Worm (Caenorhabditis elegans) whole organism, young adult: ENCODE results near the gene R151.10.

ENCODE experiments used
- B0019.2 ChIP-seq: fragments of 200-800 bp; sonication (Bioruptor generic); conservative IDR thresholded peaks from 2 replicates; pipeline ENCODE4 v1.3.6; 2022; ENCODE audit warnings: missing genetic modification reagents, missing genetic modification characterization, missing compliant biosample characterization
- C17E4.6 ChIP-seq: fragments of 200-800 bp; sonication (Bioruptor generic); IDR thresholded peaks from 2 replicates; pipeline ENCODE4 v1.3.6; 2022; ENCODE audit warnings: missing genetic modification reagents, missing genetic modification characterization, missing compliant biosample characterization
- F22D6.2 ChIP-seq: sonication (generic microtip); optimal IDR thresholded peaks from 2 replicates; lab custom pipeline; 2016; ENCODE audit warnings: mild to moderate bottlenecking, missing genetic modification characterization, missing compliant biosample characterization
- F39B2.1 ChIP-seq: fragments of 200-800 bp; sonication (Bioruptor generic); IDR thresholded peaks from 2 replicates; pipeline ENCODE4 v1.3.6; 2022; ENCODE audit warnings: missing genetic modification reagents, missing genetic modification characterization, missing compliant biosample characterization
- F52B5.7 ChIP-seq: sonication (generic microtip); optimal IDR thresholded peaks from 2 replicates; lab custom pipeline; 2016; ENCODE audit warnings: mild to moderate bottlenecking, missing genetic modification characterization, missing compliant biosample characterization
- K11D2.4 ChIP-seq: fragments of 200-800 bp; sonication (Bioruptor generic); IDR thresholded peaks from 2 replicates; pipeline ENCODE4 v1.3.6; 2022; ENCODE audit warnings: missing genetic modification reagents, missing genetic modification characterization, missing compliant biosample characterization
- T26A5.8 ChIP-seq: sonication (generic microtip); optimal IDR thresholded peaks from 2 replicates; lab custom pipeline; 2016; ENCODE audit warnings: missing genetic modification characterization, missing compliant biosample characterization
- Y79H2A.3 ChIP-seq: fragments of 200-800 bp; sonication (Bioruptor generic); conservative IDR thresholded peaks from 2 replicates; pipeline ENCODE4 v1.3.6; 2022; ENCODE audit warnings: missing genetic modification reagents, missing genetic modification characterization, missing compliant biosample characterization
- atf-7 ChIP-seq: sonication (generic microtip); optimal IDR thresholded peaks from 2 replicates; lab custom pipeline; 2017; ENCODE audit warnings: mild to moderate bottlenecking, missing genetic modification characterization, missing compliant biosample characterization
- ccch-3 ChIP-seq: fragments of 200-800 bp; sonication (Bioruptor generic); optimal IDR thresholded peaks from 2 replicates; lab custom pipeline; 2018; ENCODE audit warnings: mild to moderate bottlenecking, missing genetic modification characterization, missing compliant biosample characterization
- ceh-27 ChIP-seq: fragments of 200-800 bp; sonication (Bioruptor generic); optimal IDR thresholded peaks from 2 replicates; lab custom pipeline; 2018; ENCODE audit warnings: mild to moderate bottlenecking, missing genetic modification characterization, moderate library complexity, missing compliant biosample characterization
- dpl-1 ChIP-seq: fragments of 150-350 bp; optimal IDR thresholded peaks from 2 replicates; lab custom pipeline; 2014; ENCODE audit warnings: missing biosample characterization, missing genetic modification reagents, missing genetic modification characterization
- efl-1 ChIP-seq: fragments of 150-350 bp; optimal IDR thresholded peaks from 2 replicates; lab custom pipeline; 2014; ENCODE audit warnings: missing biosample characterization, missing genetic modification reagents, missing genetic modification characterization
- ekl-4 ChIP-seq: fragments of 200-800 bp; sonication (Bioruptor generic); IDR thresholded peaks from 2 replicates; pipeline ENCODE4 v1.3.6; 2022; ENCODE audit warnings: missing genetic modification reagents, missing genetic modification characterization, missing compliant biosample characterization
- fkh-3 ChIP-seq: sonication (generic microtip); optimal IDR thresholded peaks from 2 replicates; lab custom pipeline; 2016; ENCODE audit warnings: mild to moderate bottlenecking, missing genetic modification characterization, missing compliant biosample characterization
- hlh-26 ChIP-seq: fragments of 200-800 bp; sonication (Bioruptor generic); conservative IDR thresholded peaks from 2 replicates; pipeline ENCODE4 v1.3.6; 2022; ENCODE audit warnings: missing genetic modification reagents, missing genetic modification characterization, missing compliant biosample characterization
- hmg-1.2 ChIP-seq: fragments of 200-800 bp; sonication (Bioruptor generic); IDR thresholded peaks from 2 replicates; pipeline ENCODE4 v1.3.6; 2022; ENCODE audit warnings: missing genetic modification reagents, missing genetic modification characterization, missing compliant biosample characterization
- let-526 ChIP-seq: fragments of 200-800 bp; sonication (Bioruptor generic); IDR thresholded peaks from 2 replicates; pipeline ENCODE4 v1.3.6; 2022; ENCODE audit warnings: missing genetic modification reagents, missing genetic modification characterization, missing compliant biosample characterization
- lin-54 ChIP-seq: fragments of 200-800 bp; sonication (Bioruptor generic); optimal IDR thresholded peaks from 2 replicates; lab custom pipeline; 2018; ENCODE audit warnings: mild to moderate bottlenecking, missing genetic modification characterization, missing compliant biosample characterization
- lir-1 ChIP-seq: fragments of 200-800 bp; sonication (Bioruptor generic); conservative IDR thresholded peaks from 2 replicates; pipeline ENCODE4 v1.3.6; 2022; ENCODE audit warnings: missing genetic modification reagents, missing genetic modification characterization, missing compliant biosample characterization
- lsl-1 ChIP-seq: fragments of 200-800 bp; sonication (Bioruptor generic); optimal IDR thresholded peaks from 2 replicates; lab custom pipeline; 2018; ENCODE audit warnings: mild to moderate bottlenecking, missing genetic modification characterization, moderate library complexity, missing compliant biosample characterization
- lsy-27 ChIP-seq: sonication (generic microtip); optimal IDR thresholded peaks from 2 replicates; lab custom pipeline; 2017; ENCODE audit warnings: missing genetic modification characterization, mild to moderate bottlenecking, missing compliant biosample characterization, antibody characterized with exemption, missing genotype, borderline replicate concordance; ENCODE audit not compliant: insufficient read depth
- madf-8 ChIP-seq: fragments of 200-800 bp; sonication (Bioruptor generic); conservative IDR thresholded peaks from 2 replicates; pipeline ENCODE4 v1.3.6; 2022; ENCODE audit warnings: missing genetic modification reagents, missing genetic modification characterization, missing compliant biosample characterization
- mel-28 ChIP-seq: sonication (generic microtip); optimal IDR thresholded peaks from 2 replicates; lab custom pipeline; 2016; ENCODE audit warnings: borderline replicate concordance, mild to moderate bottlenecking, missing genetic modification characterization, missing compliant biosample characterization
- nfya-1 ChIP-seq: sonication (generic microtip); optimal IDR thresholded peaks from 2 replicates; lab custom pipeline; 2017; ENCODE audit warnings: antibody characterized with exemption, missing compliant biosample characterization, missing genetic modification characterization, borderline replicate concordance; ENCODE audit not compliant: insufficient read depth
- nhr-120 ChIP-seq: fragments of 200-800 bp; sonication (Bioruptor generic); IDR thresholded peaks from 2 replicates; pipeline ENCODE4 v1.3.6; 2022; ENCODE audit warnings: missing genetic modification characterization, missing compliant biosample characterization
- nhr-90 ChIP-seq: sonication (generic microtip); optimal IDR thresholded peaks from 2 replicates; lab custom pipeline; 2016; ENCODE audit warnings: missing genotype, mild to moderate bottlenecking, missing genetic modification characterization, missing compliant biosample characterization
- pbrm-1 ChIP-seq: fragments of 200-800 bp; sonication (Bioruptor generic); IDR thresholded peaks from 2 replicates; pipeline ENCODE4 v1.3.6; 2022; ENCODE audit warnings: missing genetic modification reagents, missing genetic modification characterization, missing compliant biosample characterization
- rcor-1 ChIP-seq: fragments of 200-800 bp; sonication (Bioruptor generic); IDR thresholded peaks from 2 replicates; pipeline ENCODE4 v1.3.6; 2022; ENCODE audit warnings: missing genetic modification reagents, missing genetic modification characterization, missing compliant biosample characterization
- rec-8 ChIP-seq, 2 experiments: sonication (generic microtip); optimal IDR thresholded peaks; 2 replicates each; lab custom pipeline; 2016; ENCODE audit warnings: mild to moderate bottlenecking in 2 of 2, missing genetic modification characterization in 2 of 2, missing genetic modification reagents in 2 of 2, missing genotype in 2 of 2, missing biosample characterization in 1 of 2, missing compliant biosample characterization in 1 of 2, moderate library complexity in 1 of 2
- sdz-38 ChIP-seq: sonication (generic microtip); optimal IDR thresholded peaks from 2 replicates; lab custom pipeline; 2016; ENCODE audit warnings: missing genotype, missing genetic modification characterization, missing compliant biosample characterization
- snpc-1.3 ChIP-seq: sonication (generic microtip); optimal IDR thresholded peaks from 2 replicates; lab custom pipeline; 2017; ENCODE audit warnings: missing genetic modification characterization, mild to moderate bottlenecking, missing compliant biosample characterization, antibody characterized with exemption, moderate library complexity, missing genotype, missing genetic modification reagents; ENCODE audit not compliant: insufficient read depth
- snpc-3.4 ChIP-seq: sonication (generic microtip); optimal IDR thresholded peaks from 2 replicates; lab custom pipeline; 2017; ENCODE audit warnings: missing genetic modification characterization, mild to moderate bottlenecking, missing compliant biosample characterization, antibody characterized with exemption, moderate library complexity, missing genotype, missing genetic modification reagents
- snpc-4 ChIP-seq, 5 experiments: fragments of 150-350 bp in 1 of 5; sonication (generic microtip) in 4 of 5; optimal IDR thresholded peaks; 2 replicates each; lab custom pipeline; 2014 to 2018; ENCODE audit warnings: missing genetic modification characterization in 5 of 5, missing biosample characterization in 3 of 5, antibody characterized with exemption in 2 of 5, mild to moderate bottlenecking in 2 of 5, missing compliant biosample characterization in 2 of 5, missing genotype in 2 of 5, moderate library complexity in 2 of 5, missing genetic modification reagents in 1 of 5
- tlf-1 ChIP-seq: fragments of 200-800 bp; sonication (Bioruptor generic); optimal IDR thresholded peaks from 2 replicates; lab custom pipeline; 2018; ENCODE audit warnings: mild to moderate bottlenecking, missing genetic modification characterization, missing compliant biosample characterization
- zim-3 ChIP-seq: sonication (generic microtip); optimal IDR thresholded peaks from 2 replicates; lab custom pipeline; 2017; ENCODE audit warnings: mild to moderate bottlenecking, missing genetic modification characterization, moderate library complexity, missing compliant biosample characterization
- ztf-18 ChIP-seq: sonication (generic microtip); optimal IDR thresholded peaks from 2 replicates; lab custom pipeline; 2016; ENCODE audit warnings: missing genotype, mild to moderate bottlenecking, missing genetic modification characterization, missing compliant biosample characterization
- ztf-25 ChIP-seq: fragments of 200-800 bp; sonication (Bioruptor generic); IDR thresholded peaks from 2 replicates; pipeline ENCODE4 v1.3.6; 2022; ENCODE audit warnings: missing genetic modification reagents, missing genetic modification characterization, missing compliant biosample characterization
- ztf-26 ChIP-seq: sonication (generic microtip); optimal IDR thresholded peaks from 2 replicates; lab custom pipeline; 2017; ENCODE audit warnings: missing genetic modification characterization, missing compliant biosample characterization
- ztf-3 ChIP-seq: fragments of 200-800 bp; sonication (Bioruptor generic); optimal IDR thresholded peaks from 2 replicates; lab custom pipeline; 2018; ENCODE audit warnings: mild to moderate bottlenecking, missing genetic modification characterization, missing compliant biosample characterization
- ztf-6 ChIP-seq: fragments of 200-800 bp; sonication (Bioruptor generic); IDR thresholded peaks from 2 replicates; pipeline ENCODE4 v1.3.6; 2022; ENCODE audit warnings: missing genetic modification reagents, missing genetic modification characterization, missing compliant biosample characterization

The R151.10 gene

ce11 chrIII:7197973-7198372 lies 32.8 kb downstream of the R151.10 start, which contains the start of gene exos-9:
Gene exos-9 (minus strand): TSS chrIII:7198073.
- no peak for TF ChIP-seq efl-1 (GFP tag; lab: Kevin White, UChicago)
- no peak for TF ChIP-seq lir-1 (GFP tag; lab: Robert Waterston, UW)
- no peak for TF ChIP-seq snpc-3.4 (tag; lab: Kevin White, UChicago)
- TF ChIP-seq F39B2.1 (GFP tag; lab: Robert Waterston, UW) = no peak
- TF ChIP-seq snpc-4 (GFP tag; optimal IDR thresholded peaks at IDR 0.05; lab: Kevin White, UChicago) = no peak
- peak in 1 of 4 experiments; percentile 19 for TF ChIP-seq snpc-4 (tag; optimal IDR thresholded peaks at IDR 0.05; lab: Kevin White, UChicago)
- TF ChIP-seq ztf-26 (tag; lab: Kevin White, UChicago) = no peak
- TF ChIP-seq lin-54 (GFP tag; lab: Kevin White, UChicago) = peak; percentile 2
- no peak for TF ChIP-seq F22D6.2 (tag; lab: Kevin White, UChicago)
- no peak for TF ChIP-seq ccch-3
- no peak for TF ChIP-seq atf-7 (tag; lab: Kevin White, UChicago)
- TF ChIP-seq lsl-1 (GFP tag; lab: Kevin White, UChicago) = no peak
- no peak for TF ChIP-seq C17E4.6 (GFP tag; lab: Robert Waterston, UW)
- no peak for TF ChIP-seq ztf-3 (GFP tag; lab: Kevin White, UChicago)

- TF ChIP-seq dpl-1 = no peak
- TF ChIP-seq lsy-27 = no peak
- TF ChIP-seq madf-8 (GFP tag; lab: Robert Waterston, UW) = no peak
- TF ChIP-seq lin-54 (GFP tag; lab: Kevin White, UChicago) = no peak
- no peak for TF ChIP-seq rec-8 (tag; optimal IDR thresholded peaks at IDR 0.05; lab: Kevin White, UChicago)
- TF ChIP-seq mel-28 (tag; lab: Kevin White, UChicago) = no peak
- no peak for TF ChIP-seq Y79H2A.3
- no peak for TF ChIP-seq sdz-38
- TF ChIP-seq zim-3 (tag; lab: Kevin White, UChicago) = no peak
- TF ChIP-seq snpc-1.3 (tag; lab: Kevin White, UChicago) = no peak
- no peak for TF ChIP-seq fkh-3 (tag; lab: Kevin White, UChicago)
These were observed 35.4 kb downstream of the R151.10 start, which contains the start of gene F37C12.18 for ce11 chrIII:7195325-7195724. Gene F37C12.18 (minus strand): TSS chrIII:7195425.

ce11 chrIII:7192942-7193665 lies 37.6 kb downstream of the R151.10 start, which contains the start of gene mec-14:
Gene mec-14 (minus strand): TSS chrIII:7192992.
- TF ChIP-seq rcor-1 (GFP tag; lab: Robert Waterston, UW) = no peak
- no peak for TF ChIP-seq ztf-6 (GFP tag; lab: Robert Waterston, UW)
- peak; percentile 54; the same call in 1 of the 2 replicates for TF ChIP-seq hmg-1.2 (GFP tag; lab: Robert Waterston, UW)
- TF ChIP-seq T26A5.8 (tag; lab: Kevin White, UChicago) = no peak
- TF ChIP-seq, all 124 proteins: peak for 1

- TF ChIP-seq tlf-1 (no peak), hlh-26 (no peak), nhr-90 (tag; lab: Kevin White, UChicago) (no peak), ztf-18 (tag; lab: Kevin White, UChicago) (peak; percentile 53), nfya-1 (no peak), F52B5.7 (no peak), ztf-25 (no peak), ceh-27 (GFP tag; lab: Kevin White, UChicago) (peak; percentile 43), mel-28 (tag; lab: Kevin White, UChicago) (no peak), snpc-1.3 (tag; lab: Kevin White, UChicago) (peak; percentile 26), nhr-120 (GFP tag; lab: Robert Waterston, UW) (no peak), B0019.2 (GFP tag; lab: Robert Waterston, UW) (0 out of 2 replicates have a peak, but pooled peaks have one; percentile 47), let-526 (no peak), pbrm-1 (GFP tag; lab: Robert Waterston, UW) (peak; percentile 77), ekl-4 (GFP tag; lab: Robert Waterston, UW) (0 out of 2 replicates have a peak, but pooled peaks have one; percentile 23), K11D2.4 (GFP tag; lab: Robert Waterston, UW) (no peak)
These were observed 41.1 kb downstream of the R151.10 start, which contains the start of gene rps-21 for ce11 chrIII:7189581-7190128. Gene rps-21 (minus strand): TSS chrIII:7189631.
